Fruit fly (Drosophila melanogaster) whole organism, prepupa: Measurements from ENCODE around the gene Osi11.

Source experiments
- Blimp-1 ChIP-seq: fragments of 200-800 bp; sonication (Bioruptor generic); optimal IDR thresholded peaks from 3 replicates; lab custom pipeline; 2017; ENCODE audit warnings: missing biosample characterization, missing genetic modification characterization, mild to moderate bottlenecking, moderate library complexity, missing genetic modification reagents
- CG31627 ChIP-seq: fragments of 200-800 bp; sonication (Bioruptor generic); optimal IDR thresholded peaks from 3 replicates; lab custom pipeline; 2016; ENCODE audit warnings: missing biosample characterization, missing genetic modification characterization
- fd59A ChIP-seq: fragments of 200-800 bp; sonication (Bioruptor generic); optimal IDR thresholded peaks from 2 replicates; lab custom pipeline; 2017; ENCODE audit warnings: missing biosample characterization, mild to moderate bottlenecking, missing genetic modification characterization, missing genetic modification reagents

dm6 chr3R:6254875-6255274, 13.7 kb downstream of the Osi11 start, which contains the start of gene Osi8:
- TF ChIP-seq Blimp-1 (GFP tag; lab: Kevin White, UChicago) (no peak), fd59A (GFP tag; lab: Kevin White, UChicago) (no peak), CG31627 (GFP tag; lab: Kevin White, UChicago) (no peak)
